Worm (Caenorhabditis elegans) whole organism, early embryonic: ENCODE data around the gene K12H6.2.

Experiments
- B0310.2 ChIP-seq: sonication (generic microtip); optimal IDR thresholded peaks from 2 replicates; lab custom pipeline; 2016; ENCODE audit warnings: mild to moderate bottlenecking, missing genetic modification characterization, missing compliant biosample characterization
- F13C5.2 ChIP-seq: sonication (generic microtip); optimal IDR thresholded peaks from 2 replicates; lab custom pipeline; 2017; ENCODE audit warnings: mild to moderate bottlenecking, missing genetic modification characterization, inconsistent platforms, missing compliant biosample characterization
- aly-1 ChIP-seq: sonication (generic microtip); optimal IDR thresholded peaks from 2 replicates; lab custom pipeline; 2016; ENCODE audit warnings: missing genetic modification characterization, missing compliant biosample characterization
- ama-1 ChIP-seq: fragments of 150-350 bp; optimal IDR thresholded peaks from 2 replicates; lab custom pipeline; 2014
- ceh-13 ChIP-seq: fragments of 200-800 bp; sonication (Bioruptor generic); optimal IDR thresholded peaks from 2 replicates; lab custom pipeline; 2018; ENCODE audit warnings: mild to moderate bottlenecking, missing genetic modification characterization, missing compliant biosample characterization
- ceh-36 ChIP-seq: sonication (generic microtip); optimal IDR thresholded peaks from 2 replicates; lab custom pipeline; 2016; ENCODE audit warnings: missing genetic modification characterization, inconsistent platforms, missing compliant biosample characterization
- ets-7 ChIP-seq: sonication (generic microtip); optimal IDR thresholded peaks from 2 replicates; lab custom pipeline; 2016; ENCODE audit warnings: missing genotype, missing genetic modification characterization, missing compliant biosample characterization
- flt-1 ChIP-seq: fragments of 200-800 bp; sonication (Bioruptor generic); IDR thresholded peaks from 2 replicates; pipeline ENCODE4 v1.3.6; 2022; ENCODE audit warnings: missing genetic modification characterization, missing compliant biosample characterization
- hmbx-1 ChIP-seq: sonication (generic microtip); optimal IDR thresholded peaks from 2 replicates; lab custom pipeline; 2016; ENCODE audit warnings: mild to moderate bottlenecking, missing genetic modification characterization, missing compliant biosample characterization
- hmg-4 ChIP-seq: fragments of 200-800 bp; sonication (Bioruptor generic); optimal IDR thresholded peaks from 2 replicates; lab custom pipeline; 2018; ENCODE audit warnings: mild to moderate bottlenecking, missing genetic modification characterization, missing compliant biosample characterization
- hnd-1 ChIP-seq: sonication (generic microtip); optimal IDR thresholded peaks from 2 replicates; lab custom pipeline; 2016; ENCODE audit warnings: missing genetic modification characterization, missing compliant biosample characterization
- pes-1 ChIP-seq: fragments of 200-800 bp; sonication (Bioruptor generic); IDR thresholded peaks from 2 replicates; pipeline ENCODE4 v1.3.6; 2022; ENCODE audit warnings: missing genetic modification reagents, missing genetic modification characterization, missing compliant biosample characterization
- scrt-1 ChIP-seq: fragments of 200-800 bp; sonication (Bioruptor generic); IDR thresholded peaks from 2 replicates; pipeline ENCODE4 v1.3.6; 2022; ENCODE audit warnings: missing genetic modification characterization, missing compliant biosample characterization
- sea-1 ChIP-seq: fragments of 200-800 bp; sonication (Bioruptor generic); conservative IDR thresholded peaks from 2 replicates; pipeline ENCODE4 v1.3.6; 2022; ENCODE audit warnings: missing genetic modification characterization, missing compliant biosample characterization
- tbx-11 ChIP-seq: fragments of 200-800 bp; sonication (Bioruptor generic); IDR thresholded peaks from 2 replicates; pipeline ENCODE4 v1.3.6; 2022; ENCODE audit warnings: missing genetic modification characterization, missing compliant biosample characterization
- tbx-37 ChIP-seq: fragments of 200-800 bp; sonication (Bioruptor generic); conservative IDR thresholded peaks from 2 replicates; pipeline ENCODE4 v1.3.6; 2022; ENCODE audit warnings: missing genetic modification reagents, missing genetic modification characterization, missing compliant biosample characterization
- tra-4 ChIP-seq: sonication (generic microtip); optimal IDR thresholded peaks from 2 replicates; lab custom pipeline; 2017; ENCODE audit warnings: missing genetic modification characterization, missing compliant biosample characterization

Gene K12H6.2

DNA sequence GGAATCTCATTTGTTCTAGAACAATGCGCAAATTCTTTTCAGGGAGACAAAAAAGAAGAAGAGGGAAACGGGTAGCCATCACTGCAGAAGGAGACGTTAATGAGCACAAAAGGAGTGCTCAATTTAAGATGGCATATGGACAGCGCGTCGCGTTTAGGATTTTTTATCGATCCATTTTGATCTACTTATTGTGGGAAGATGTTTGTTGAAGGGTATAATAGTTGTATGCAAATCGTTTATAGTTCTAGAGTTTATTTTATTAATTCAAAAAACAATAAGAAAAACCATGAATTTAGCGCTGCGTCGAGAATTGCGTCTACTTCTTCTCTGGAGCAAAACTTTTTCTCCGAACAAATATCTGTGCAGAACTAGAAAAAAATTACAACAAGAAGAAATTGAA is 41.8 kb downstream of the K12H6.2 start, which contains the start of gene sdz-9:
sdz-9 (minus strand) TSS at position 101 of the 400 bp plus-strand sequence.
- TF ChIP-seq ama-1 (lab: Kevin White, UChicago) (no peak), tbx-11 (GFP tag; lab: Robert Waterston, UW) (no peak), ceh-13 (GFP tag; lab: Kevin White, UChicago) (no peak), hmbx-1 (tag; lab: Kevin White, UChicago) (no peak), scrt-1 (no peak), ceh-36 (tag; lab: Kevin White, UChicago) (no peak), pes-1 (GFP tag; lab: Robert Waterston, UW) (no peak), flt-1 (GFP tag; lab: Robert Waterston, UW) (no peak), ets-7 (tag; lab: Kevin White, UChicago) (no peak), tra-4 (tag; lab: Kevin White, UChicago) (no peak), aly-1 (tag; lab: Kevin White, UChicago) (no peak), tbx-37 (GFP tag; lab: Robert Waterston, UW) (no peak), hmg-4 (no peak), B0310.2 (no peak), sea-1 (GFP tag; lab: Robert Waterston, UW) (no peak), F13C5.2 (tag; lab: Kevin White, UChicago) (no peak), hnd-1 (tag; lab: Kevin White, UChicago) (no peak)

DNA sequence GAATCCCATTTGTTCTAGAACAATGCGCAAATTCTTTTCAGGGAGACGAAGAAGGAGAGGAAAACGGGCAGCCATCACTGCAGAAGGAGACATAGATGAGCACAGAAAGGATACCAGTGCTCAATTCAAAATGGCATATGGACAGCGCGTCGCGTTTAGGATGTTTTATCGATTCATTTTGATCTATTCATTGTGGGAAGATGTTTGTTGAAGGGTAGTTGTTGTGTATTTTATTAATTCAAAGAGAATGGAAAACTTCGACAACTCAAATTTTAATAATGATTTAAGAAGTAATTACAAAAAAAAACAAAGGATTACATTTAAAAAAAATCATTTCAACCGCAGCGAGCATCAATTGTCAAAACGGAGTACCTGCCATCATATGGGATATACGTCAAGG is 43.2 kb downstream of the K12H6.2 start, which contains the start of gene sdz-10:
sdz-10 (minus strand) TSS at position 101 of the 400 bp plus-strand sequence.
- no peak for TF ChIP-seq tbx-11 (GFP tag; lab: Robert Waterston, UW)
- TF ChIP-seq flt-1 (GFP tag; lab: Robert Waterston, UW), result no peak

ce11 chrII:2770788-2771187 is 44.6 kb downstream of the K12H6.2 start, which contains the start of gene fbxb-105:
Gene fbxb-105, minus strand, starts transcription at chrII:2770888.
- TF ChIP-seq tbx-11 (GFP tag; lab: Robert Waterston, UW), result no peak

DNA sequence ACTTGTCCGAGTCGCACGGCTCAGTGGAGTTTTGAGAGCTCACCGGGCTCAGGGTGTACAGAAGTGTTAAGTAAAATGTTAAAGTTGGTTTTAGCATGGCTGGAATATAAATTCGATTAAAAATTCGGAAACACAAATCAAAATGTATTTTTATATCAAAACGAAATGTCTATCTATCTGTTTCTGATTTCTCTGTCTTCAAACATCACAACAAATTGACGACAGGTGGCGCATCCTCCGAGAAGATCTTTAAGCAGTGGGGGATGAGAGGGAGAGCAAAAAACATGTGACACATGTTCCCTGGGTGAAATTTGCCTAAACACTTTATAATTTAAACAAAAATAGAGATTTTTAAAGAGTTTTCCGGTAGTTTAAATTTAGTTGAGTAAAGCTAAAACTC is 46.3 kb downstream of the K12H6.2 start, which contains the start of gene F08D12.7:
F08D12.7 (minus strand) TSS at position 101 of the 400 bp plus-strand sequence.
- TF ChIP-seq F13C5.2 (tag; lab: Kevin White, UChicago) (no peak), tbx-37 (GFP tag; lab: Robert Waterston, UW) (no peak), ama-1 (lab: Kevin White, UChicago) (no peak), tra-4 (tag; lab: Kevin White, UChicago) (no peak), ceh-13 (GFP tag; lab: Kevin White, UChicago) (no peak), hmg-4 (no peak), pes-1 (GFP tag; lab: Robert Waterston, UW) (no peak), ceh-36 (tag; lab: Kevin White, UChicago) (no peak), hmbx-1 (tag; lab: Kevin White, UChicago) (no peak), tbx-11 (GFP tag; lab: Robert Waterston, UW) (no peak), sea-1 (GFP tag; lab: Robert Waterston, UW) (no peak), scrt-1 (no peak), ets-7 (tag; lab: Kevin White, UChicago) (no peak)

DNA sequence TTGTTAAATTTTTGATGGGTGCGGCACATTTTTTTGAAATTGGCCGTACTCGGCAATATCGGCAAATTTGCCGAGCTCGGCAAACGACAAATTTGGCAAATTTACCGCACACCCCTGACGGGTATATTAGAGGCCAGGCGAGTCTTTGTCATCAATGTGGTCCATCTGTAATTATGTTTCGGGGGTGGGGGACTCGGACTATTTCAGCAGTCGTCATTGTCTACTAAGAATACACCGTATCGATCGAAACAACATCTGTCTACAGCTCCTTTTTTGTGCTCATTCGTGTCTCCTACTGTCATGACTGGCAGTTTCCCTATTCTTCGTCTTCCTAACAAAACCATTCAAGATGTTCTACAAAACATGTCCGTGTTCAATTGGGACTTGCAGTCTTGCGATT is 49.0 kb downstream of the K12H6.2 start, which contains the start of gene F08D12.15:
F08D12.15 (plus strand) TSS at position 301 of the 400 bp plus-strand sequence.
- no peak for TF ChIP-seq B0310.2
- TF ChIP-seq ets-7 (tag; lab: Kevin White, UChicago), result no peak
- TF ChIP-seq tbx-37 (GFP tag; lab: Robert Waterston, UW), result no peak
- no peak for TF ChIP-seq hnd-1 (tag; lab: Kevin White, UChicago)
- no peak for TF ChIP-seq scrt-1
- no peak for TF ChIP-seq ama-1 (lab: Kevin White, UChicago)
- TF ChIP-seq hmbx-1 (tag; lab: Kevin White, UChicago), result no peak
- TF ChIP-seq sea-1 (GFP tag; lab: Robert Waterston, UW), result no peak
- TF ChIP-seq tra-4 (tag; lab: Kevin White, UChicago), result no peak
- no peak for TF ChIP-seq pes-1 (GFP tag; lab: Robert Waterston, UW)
- TF ChIP-seq tbx-11 (GFP tag; lab: Robert Waterston, UW), result no peak
- no peak for TF ChIP-seq F13C5.2 (tag; lab: Kevin White, UChicago)
- TF ChIP-seq hmg-4, result no peak
- no peak for TF ChIP-seq ceh-36 (tag; lab: Kevin White, UChicago)
- no peak for TF ChIP-seq flt-1 (GFP tag; lab: Robert Waterston, UW)
- no peak for TF ChIP-seq aly-1 (tag; lab: Kevin White, UChicago)
- TF ChIP-seq ceh-13 (GFP tag; lab: Kevin White, UChicago), result no peak

DNA sequence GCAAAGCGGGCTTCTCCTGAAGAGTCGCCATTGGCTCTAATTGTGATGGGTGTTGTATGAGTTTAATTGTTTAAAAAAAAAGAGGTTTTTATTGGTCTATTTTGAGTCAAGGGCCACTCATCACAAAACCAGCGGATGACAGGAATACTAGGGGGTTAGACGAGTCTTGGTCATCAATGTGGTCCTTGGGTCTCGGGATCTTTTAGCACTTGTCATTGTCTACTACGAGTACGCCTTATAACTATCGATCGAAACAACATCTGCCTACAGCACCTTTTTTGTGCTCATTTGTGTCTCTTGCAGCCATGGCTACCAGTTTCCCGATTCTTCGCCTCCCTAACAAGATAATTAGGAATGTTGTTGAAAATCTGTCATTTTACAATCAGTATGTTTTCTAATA is 50.7 kb downstream of the K12H6.2 start, which contains the start of gene fbxb-108:
fbxb-108 (plus strand) TSS at position 301 of the 400 bp plus-strand sequence.
- no peak for TF ChIP-seq hmg-4
- TF ChIP-seq hnd-1 (tag; lab: Kevin White, UChicago), result no peak
- TF ChIP-seq aly-1 (tag; lab: Kevin White, UChicago), result no peak
- TF ChIP-seq tbx-11 (GFP tag; lab: Robert Waterston, UW), result no peak
- no peak for TF ChIP-seq B0310.2
- TF ChIP-seq sea-1 (GFP tag; lab: Robert Waterston, UW), result no peak
- TF ChIP-seq hmbx-1 (tag; lab: Kevin White, UChicago), result no peak
- TF ChIP-seq tra-4 (tag; lab: Kevin White, UChicago), result no peak
- no peak for TF ChIP-seq ceh-36 (tag; lab: Kevin White, UChicago)
- TF ChIP-seq tbx-37 (GFP tag; lab: Robert Waterston, UW), result no peak
